Worm (Caenorhabditis elegans): Measurements from ENCODE around the gene ZK262.9.

ZK262.9 gene

DNA sequence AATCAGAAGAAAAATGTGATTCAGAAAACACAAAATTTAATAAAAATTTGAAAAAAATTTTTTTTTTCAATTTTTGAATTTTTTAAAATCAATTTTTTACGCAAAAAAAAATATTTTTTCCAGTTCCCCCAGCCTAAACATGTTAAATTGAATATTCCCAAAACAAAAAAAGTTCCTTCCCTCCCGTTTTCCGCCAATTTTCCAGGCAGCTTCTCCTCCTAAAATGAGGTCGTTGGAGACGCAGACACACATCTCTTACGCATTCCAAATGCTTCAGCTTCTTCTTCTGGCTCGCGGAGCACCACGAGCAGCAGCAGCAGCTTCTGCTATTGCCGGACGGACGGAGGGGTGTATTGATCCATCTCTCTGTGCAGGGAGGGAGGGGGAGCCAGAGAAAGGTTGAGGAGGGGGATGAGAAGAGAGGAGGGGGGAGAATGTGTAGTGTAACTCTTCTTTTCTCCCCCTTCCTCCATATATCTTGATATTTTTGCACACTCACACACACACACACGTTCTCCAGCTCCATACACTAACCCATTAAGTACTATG, 50.8 kb downstream of the ZK262.9 start:
- TF ChIP-seq dao-5 (tag; optimal IDR thresholded peaks at IDR 0.05) (no peak), him-1 (tag; optimal IDR thresholded peaks at IDR 0.05) (peak; percentile 81)

Data from whole organism, L4/young adult.